Worm (Caenorhabditis elegans): Measurements from ENCODE around the gene C35B1.5.

Gene C35B1.5

DNA sequence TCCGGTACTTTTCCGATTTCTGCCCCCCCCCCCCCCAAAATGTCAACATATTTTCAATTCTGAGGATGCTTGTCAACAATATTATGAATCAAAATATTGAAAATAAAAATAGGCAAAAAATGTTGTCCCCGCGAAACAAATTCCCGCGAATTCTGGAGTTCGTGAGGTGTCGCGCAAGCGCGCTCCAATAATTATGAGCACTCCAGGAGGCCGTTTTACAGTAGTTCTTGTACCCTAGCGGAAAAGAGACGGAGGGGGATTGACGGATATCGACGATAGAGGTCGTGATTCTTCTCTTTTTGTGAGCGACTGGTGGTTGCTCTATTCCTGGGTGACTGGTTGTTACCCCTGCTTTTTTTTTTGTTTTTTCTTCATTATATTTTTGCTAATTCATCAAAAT, 13.2 kb downstream of the C35B1.5 start:
- no peak for TF ChIP-seq tbx-2 (tag; optimal IDR thresholded peaks at IDR 0.05)
- TF ChIP-seq nhr-19 (GFP tag; conservative IDR thresholded peaks at IDR 0.05), result no peak
- TF ChIP-seq sox-4 (tag; optimal IDR thresholded peaks at IDR 0.05), result no peak
- no peak for TF ChIP-seq C16A3.4 (tag; optimal IDR thresholded peaks at IDR 0.05)
- TF ChIP-seq snpc-4 (tag; optimal IDR thresholded peaks at IDR 0.05), result no peak
- no peak for TF ChIP-seq egl-13 (tag; optimal IDR thresholded peaks at IDR 0.05)
- TF ChIP-seq pag-3 (tag; optimal IDR thresholded peaks at IDR 0.05; ENCODE audit: borderline replicate concordance, insufficient read depth), result no peak
- TF ChIP-seq ets-5 (GFP tag; IDR thresholded peaks at IDR 0.05), result no peak
- TF ChIP-seq blmp-1 (tag; optimal IDR thresholded peaks at IDR 0.05), result no peak
- TF ChIP-seq aly-2 (tag; optimal IDR thresholded peaks at IDR 0.05), result no peak

DNA sequence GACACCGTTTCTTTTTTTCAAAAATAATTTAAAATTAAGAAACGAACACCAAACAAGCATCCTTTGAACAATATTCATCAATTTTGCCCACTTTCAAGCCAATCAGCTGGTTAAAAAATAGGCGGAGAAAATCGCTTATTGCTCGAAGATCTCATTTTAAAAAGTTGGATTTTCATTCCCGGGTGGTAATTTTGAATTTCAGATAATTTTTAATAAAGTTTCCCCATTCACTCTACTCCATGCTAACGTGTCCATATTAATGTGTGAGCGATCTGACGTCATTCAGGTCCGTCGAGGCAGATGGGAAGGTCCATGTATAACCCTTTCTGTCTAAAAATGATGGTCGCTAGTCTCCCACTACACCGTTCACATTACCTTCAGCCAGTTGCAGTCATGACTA, 15.5 kb downstream of the C35B1.5 start, which contains the start of gene fbxb-55:
TSS of gene fbxb-55 (plus strand) at position 301 of the 400 bp plus-strand sequence.
- no peak for TF ChIP-seq nhr-12 (tag; optimal IDR thresholded peaks at IDR 0.05)
- TF ChIP-seq snu-23 (GFP tag; optimal IDR thresholded peaks at IDR 0.05), result no peak
- TF ChIP-seq vab-15 (tag; optimal IDR thresholded peaks at IDR 0.05), result no peak
- TF ChIP-seq egl-13 (tag; optimal IDR thresholded peaks at IDR 0.05), result no peak
- no peak for TF ChIP-seq ceh-90 (tag; optimal IDR thresholded peaks at IDR 0.05)
- no peak for TF ChIP-seq egl-27 (tag; optimal IDR thresholded peaks at IDR 0.05)
- TF ChIP-seq pqm-1 (tag; optimal IDR thresholded peaks at IDR 0.05), result no peak

DNA sequence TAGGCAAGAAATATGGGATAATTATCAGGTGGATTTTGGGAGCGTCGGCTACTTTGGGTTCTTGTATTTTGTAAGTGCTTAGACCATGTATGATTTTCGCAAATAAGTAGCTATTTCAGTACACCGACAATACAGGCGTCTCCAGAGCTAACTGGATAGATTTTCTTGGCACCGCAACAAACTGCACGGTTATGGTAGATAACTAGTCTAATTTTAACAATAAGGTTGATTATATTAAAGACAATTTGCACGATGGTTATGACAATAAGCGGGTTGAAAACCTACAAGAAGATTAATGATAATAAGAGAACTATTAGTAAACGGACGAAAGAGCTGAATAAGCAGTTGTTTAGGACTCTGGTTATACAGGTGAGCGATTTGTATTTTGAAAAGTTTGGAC, 16.7 kb downstream of the C35B1.5 start:
- TF ChIP-seq C04F5.9 (tag; optimal IDR thresholded peaks at IDR 0.05) (no peak), ces-1 (GFP tag; optimal IDR thresholded peaks at IDR 0.05) (no peak), unc-86 (tag; optimal IDR thresholded peaks at IDR 0.05) (no peak), nhr-20 (tag; optimal IDR thresholded peaks at IDR 0.05) (no peak), vab-15 (tag; optimal IDR thresholded peaks at IDR 0.05) (no peak), snu-23 (GFP tag; optimal IDR thresholded peaks at IDR 0.05) (no peak), hlh-17 (GFP tag; optimal IDR thresholded peaks at IDR 0.05; ENCODE audit: borderline replicate concordance) (no peak), unc-30 (tag; optimal IDR thresholded peaks at IDR 0.05) (no peak), ceh-82 (tag; optimal IDR thresholded peaks at IDR 0.05) (no peak), ceh-63 (GFP tag; optimal IDR thresholded peaks at IDR 0.05) (no peak), nhr-85 (tag) (no peak), fos-1 (tag; optimal IDR thresholded peaks at IDR 0.05) (no peak), nhr-12 (tag; optimal IDR thresholded peaks at IDR 0.05) (no peak), ceh-88 (GFP tag; IDR thresholded peaks at IDR 0.05) (no peak)

DNA sequence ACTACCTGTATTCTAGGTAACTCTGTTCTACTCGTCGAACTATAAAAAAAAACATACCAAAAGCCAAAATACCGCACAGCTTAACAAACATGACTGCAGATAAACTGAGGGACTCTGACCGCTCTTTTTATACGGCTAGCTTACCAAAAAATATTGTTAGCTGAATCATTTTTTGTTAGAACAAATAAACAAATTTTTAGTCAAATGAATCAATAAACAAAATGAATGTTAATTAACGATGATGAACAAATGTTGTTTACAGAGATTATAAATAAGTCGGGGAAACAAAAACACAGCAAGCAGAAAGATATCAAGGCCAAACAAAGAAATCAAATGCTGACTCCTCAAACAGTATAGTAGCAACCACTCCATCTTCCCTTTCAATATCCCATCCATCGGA, 20.4 kb downstream of the C35B1.5 start, which contains the start of gene ilys-6:
TSS of gene ilys-6 (minus strand) at position 101 of the 400 bp plus-strand sequence.
- no peak for TF ChIP-seq egl-13 (tag; optimal IDR thresholded peaks at IDR 0.05)
- no peak for TF ChIP-seq fkh-4 (tag; optimal IDR thresholded peaks at IDR 0.05; ENCODE audit: borderline replicate concordance)
- TF ChIP-seq isw-1 (GFP tag; IDR thresholded peaks at IDR 0.05), result no peak
- TF ChIP-seq mep-1 (tag; optimal IDR thresholded peaks at IDR 0.05), result no peak
- TF ChIP-seq unc-130 (tag; optimal IDR thresholded peaks at IDR 0.05), result no peak
- TF ChIP-seq xbp-1 (tag; optimal IDR thresholded peaks at IDR 0.05), result no peak
- TF ChIP-seq ztf-11 (tag; optimal IDR thresholded peaks at IDR 0.05), result no peak
- TF ChIP-seq zag-1 (tag; optimal IDR thresholded peaks at IDR 0.05), result no peak
- no peak for TF ChIP-seq ceh-63 (GFP tag; optimal IDR thresholded peaks at IDR 0.05)
- TF ChIP-seq nhr-237 (tag; optimal IDR thresholded peaks at IDR 0.05), result no peak
- no peak for TF ChIP-seq sox-4 (tag; optimal IDR thresholded peaks at IDR 0.05)

DNA sequence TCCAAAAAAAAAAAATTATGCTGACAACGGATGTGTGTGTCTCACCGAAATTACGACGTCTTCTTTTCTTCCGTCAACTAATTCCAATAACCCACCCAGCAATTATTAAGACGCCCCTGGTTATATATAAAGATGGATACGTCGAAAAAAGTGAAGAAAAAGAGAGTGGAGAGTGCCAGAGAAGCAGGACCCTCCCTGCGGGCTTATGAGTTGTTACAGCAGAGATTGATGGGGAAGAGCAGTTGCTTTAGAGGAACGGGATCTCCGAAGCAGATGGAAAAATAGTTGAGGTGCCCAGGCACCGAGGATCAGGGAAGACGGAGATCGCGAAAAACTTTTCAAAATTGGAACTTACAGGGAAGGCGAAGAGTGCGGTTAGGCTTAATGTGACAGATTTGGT, 28.7 kb downstream of the C35B1.5 start:
- TF ChIP-seq alr-1 (tag; optimal IDR thresholded peaks at IDR 0.05; ENCODE audit: borderline replicate concordance), result no peak
- no peak for TF ChIP-seq snu-23 (GFP tag; optimal IDR thresholded peaks at IDR 0.05)
- TF ChIP-seq lin-15B (tag; optimal IDR thresholded peaks at IDR 0.05), result no peak
- TF ChIP-seq unc-130 (tag; optimal IDR thresholded peaks at IDR 0.05), result no peak
- TF ChIP-seq sup-37 (GFP tag; optimal IDR thresholded peaks at IDR 0.05), result no peak
- TF ChIP-seq unc-86 (tag; optimal IDR thresholded peaks at IDR 0.05), result no peak

Measured in whole organism, L1 larva.